Worm (Caenorhabditis elegans) whole organism, L4/young adult: ENCODE data around the gene acc-1.

ENCODE experiments used
- W03F9.2 ChIP-seq: fragments of 150-350 bp; optimal IDR thresholded peaks from 2 replicates; lab custom pipeline; 2014; ENCODE audit warnings: missing biosample characterization, missing genetic modification characterization
- dao-5 ChIP-seq: sonication (generic microtip); optimal IDR thresholded peaks from 2 replicates; lab custom pipeline; 2016; ENCODE audit warnings: missing genotype, missing genetic modification characterization, moderate library complexity, missing compliant biosample characterization
- him-1 ChIP-seq: sonication (generic microtip); optimal IDR thresholded peaks from 2 replicates; lab custom pipeline; 2016; ENCODE audit warnings: missing genotype, missing genetic modification reagents, missing genetic modification characterization, missing compliant biosample characterization

DNA sequence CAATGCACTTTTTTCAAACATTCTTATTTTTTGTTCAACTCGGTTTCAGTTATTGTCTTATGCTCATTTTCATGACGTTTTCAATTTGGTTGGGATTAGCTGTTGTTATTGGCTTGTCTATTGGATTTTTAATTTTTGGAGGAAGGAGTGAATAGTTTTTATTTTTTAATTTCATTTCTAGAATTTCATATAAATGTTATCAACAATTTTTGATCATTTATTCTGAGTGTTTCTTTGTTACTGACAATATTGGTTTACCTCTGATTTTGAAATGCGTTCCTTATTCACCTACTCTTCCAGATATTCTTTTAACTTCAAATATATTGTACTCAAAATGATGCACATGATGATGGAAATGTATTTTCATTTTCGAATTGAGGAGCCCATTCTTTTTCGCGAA lies 3.8 kb upstream of the acc-1 start, which contains the start of gene F58G6.7:
- TF ChIP-seq him-1 (tag; lab: Kevin White, UChicago), result no peak
- no peak for TF ChIP-seq dao-5 (tag; lab: Kevin White, UChicago)
- no peak for TF ChIP-seq W03F9.2 (tag; lab: Kevin White, UChicago)
